Fruit fly (Drosophila melanogaster) Kc167 (cell line): Measurements from ENCODE around the gene Mvd.

Source experiments
- Myc ChIP-seq: fragments of >200 bp; optimal IDR thresholded peaks from 2 replicates; lab custom pipeline; 2017; ENCODE audit warnings: missing external identifiers
- Sin3A ChIP-seq: fragments of >200 bp; optimal IDR thresholded peaks from 2 replicates; lab custom pipeline; 2018; ENCODE audit warnings: missing external identifiers
- h ChIP-seq: fragments of >200 bp; optimal IDR thresholded peaks from 3 replicates; lab custom pipeline; 2018; ENCODE audit warnings: missing external identifiers

dm6 chrX:15783610-15784009 is 34.6 kb downstream of the Mvd start, which contains the start of gene Efhc1.1:
- TF ChIP-seq Myc (no peak), h (no peak), Sin3A (lab: Kevin White, UChicago) (no peak)
